Fruit fly (Drosophila melanogaster) S2 (cell line): ENCODE data around the gene CG4174.

Experiments used
- CG8478 ChIP-seq: fragments of >200 bp; optimal IDR thresholded peaks from 2 replicates; lab custom pipeline; 2018
- CTCF ChIP-seq, 2 experiments: fragments of >200 bp; optimal IDR thresholded peaks; 2 replicates each; lab custom pipeline; 2018

- TF ChIP-seq CG8478 (lab: Kevin White, UChicago) (no peak), CTCF (optimal IDR thresholded peaks at IDR 0.05; lab: Kevin White, UChicago) (no peak)
These were observed 12.1 kb upstream of the CG4174 start for dm6 chr3L:18629874-18630273.
